Worm (Caenorhabditis elegans): ENCODE results near the gene str-243.

- TF ChIP-seq madf-5 (GFP tag; IDR thresholded peaks at IDR 0.05): no peak
- TF ChIP-seq skn-1 (tag; optimal IDR thresholded peaks at IDR 0.05): no peak
These were observed 28.1 kb downstream of the str-243 start for ce11 chrV:1550697-1551096.

All from whole organism, L4 larva.